Worm (Caenorhabditis elegans): ENCODE results near the gene R12B2.8.

Gene R12B2.8

ce11 chrIII:5815932-5816331 lies 7.8 kb upstream of the R12B2.8 start, which contains the start of gene sma-4:
Gene sma-4 (plus strand): TSS chrIII:5816232.
- TF ChIP-seq unc-39 (tag; optimal IDR thresholded peaks at IDR 0.05) (no peak), elt-3 (tag; optimal IDR thresholded peaks at IDR 0.05) (no peak), nfya-1 (tag; optimal IDR thresholded peaks at IDR 0.05; ENCODE audit: insufficient read depth) (no peak), mml-1 (tag; optimal IDR thresholded peaks at IDR 0.05) (no peak), fkh-10 (GFP tag; optimal IDR thresholded peaks at IDR 0.05) (no peak), elt-1 (tag; optimal IDR thresholded peaks at IDR 0.05) (no peak), fkh-2 (tag; optimal IDR thresholded peaks at IDR 0.05) (no peak), unc-62 (GFP tag; optimal IDR thresholded peaks at IDR 0.05) (no peak)

DNA sequence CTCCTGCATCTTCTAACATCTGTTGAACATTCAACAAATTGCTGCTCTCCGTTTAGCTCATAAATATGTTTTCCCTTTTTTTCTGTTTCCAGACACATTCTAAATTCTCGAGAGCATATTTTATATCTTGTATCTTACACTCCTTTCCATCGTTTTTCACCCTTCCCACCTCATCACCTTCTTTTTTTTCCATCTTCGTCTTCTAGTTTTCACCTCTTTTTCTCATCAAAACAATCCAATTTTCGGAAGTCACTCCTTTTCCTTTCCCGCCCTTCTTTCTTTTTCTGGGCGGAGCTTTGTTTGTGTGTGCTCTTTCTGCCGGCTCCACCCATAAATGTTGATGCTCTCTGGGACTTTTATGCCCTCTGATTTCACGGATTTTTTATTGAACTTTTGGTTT lies 901 bp upstream of the R12B2.8 start:
- TF ChIP-seq egl-27 (tag; optimal IDR thresholded peaks at IDR 0.05) = no peak
- TF ChIP-seq lin-39 (tag; optimal IDR thresholded peaks at IDR 0.05) = no peak
- no peak for TF ChIP-seq nhr-67 (tag; optimal IDR thresholded peaks at IDR 0.05)
- TF ChIP-seq nhr-23 (tag; optimal IDR thresholded peaks at IDR 0.05) = no peak
- TF ChIP-seq snpc-4 (tag; optimal IDR thresholded peaks at IDR 0.05) = no peak
- no peak for TF ChIP-seq lsy-12 (tag; optimal IDR thresholded peaks at IDR 0.05)
- TF ChIP-seq jun-1 (tag; optimal IDR thresholded peaks at IDR 0.05) = no peak
- no peak for TF ChIP-seq nhr-25 (tag; optimal IDR thresholded peaks at IDR 0.05)

ce11 chrIII:5824450-5824972 lies 794 bp downstream of the R12B2.8 start:
- TF ChIP-seq pha-4 (tag; optimal IDR thresholded peaks at IDR 0.05) = no peak
- no peak for TF ChIP-seq nhr-23 (tag; optimal IDR thresholded peaks at IDR 0.05)
- no peak for TF ChIP-seq ceh-9 (tag; optimal IDR thresholded peaks at IDR 0.05)
- TF ChIP-seq nfya-1 (tag; optimal IDR thresholded peaks at IDR 0.05; ENCODE audit: insufficient read depth) = no peak
- TF ChIP-seq eor-1 (tag; optimal IDR thresholded peaks at IDR 0.05) = no peak
- no peak for TF ChIP-seq nhr-11 (tag; optimal IDR thresholded peaks at IDR 0.05)
- TF ChIP-seq ama-1 (optimal IDR thresholded peaks at IDR 0.05) = no peak

- TF ChIP-seq nfya-1 (tag; optimal IDR thresholded peaks at IDR 0.05; ENCODE audit: insufficient read depth) = peak; percentile 3
- no peak for TF ChIP-seq tbx-2 (tag; optimal IDR thresholded peaks at IDR 0.05)
- no peak for TF ChIP-seq fkh-10 (GFP tag; optimal IDR thresholded peaks at IDR 0.05)
Measured at ce11 chrIII:5826895-5827437, 3.2 kb downstream of the R12B2.8 start.

ce11 chrIII:5828065-5828464 lies 4.3 kb downstream of the R12B2.8 start:
- TF ChIP-seq egl-5 (tag; optimal IDR thresholded peaks at IDR 0.05) (no peak), skn-1 (tag; optimal IDR thresholded peaks at IDR 0.05) (no peak), nhr-67 (tag; optimal IDR thresholded peaks at IDR 0.05) (no peak)

DNA sequence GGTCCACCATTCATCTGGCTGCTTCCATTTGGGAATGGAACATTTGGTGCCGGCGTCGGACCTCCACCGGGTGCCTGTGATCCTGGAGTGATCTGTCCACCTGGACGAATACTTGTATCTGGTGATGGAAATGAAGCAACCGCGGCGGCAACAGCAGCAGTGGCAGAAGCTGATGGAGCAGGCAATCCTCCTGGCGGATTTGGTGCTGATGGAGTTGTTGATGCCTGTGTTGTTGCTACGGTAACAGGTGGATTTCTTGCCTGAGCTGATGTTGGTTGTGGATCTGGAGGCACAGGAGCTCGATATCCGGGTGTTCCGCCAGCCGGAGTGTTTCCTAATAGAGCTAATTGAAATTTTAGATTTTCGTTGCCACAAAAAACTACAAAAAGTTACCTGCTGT lies 8.7 kb downstream of the R12B2.8 start:
- no peak for TF ChIP-seq ZK546.5 (tag; optimal IDR thresholded peaks at IDR 0.05)
- TF ChIP-seq mml-1 (tag; optimal IDR thresholded peaks at IDR 0.05) = no peak
- no peak for TF ChIP-seq zag-1 (tag; optimal IDR thresholded peaks at IDR 0.05)
- no peak for TF ChIP-seq lin-39 (tag; optimal IDR thresholded peaks at IDR 0.05)
- TF ChIP-seq nhr-11 (tag; optimal IDR thresholded peaks at IDR 0.05) = no peak
- TF ChIP-seq aly-2 (tag; optimal IDR thresholded peaks at IDR 0.05) = no peak

ce11 chrIII:5833376-5833775 lies 9.7 kb downstream of the R12B2.8 start, which contains the start of the genes R12B2.13 and mdt-15:
Gene R12B2.13 (minus strand): TSS chrIII:5833476.
Gene mdt-15 (minus strand): TSS chrIII:5833751.
- TF ChIP-seq zag-1 (tag; optimal IDR thresholded peaks at IDR 0.05) = no peak
- no peak for TF ChIP-seq ceh-16 (tag; optimal IDR thresholded peaks at IDR 0.05)
- TF ChIP-seq nhr-43 (tag; optimal IDR thresholded peaks at IDR 0.05; ENCODE audit: poor library complexity, severe bottlenecking) = no peak
- no peak for TF ChIP-seq nhr-28 (tag; optimal IDR thresholded peaks at IDR 0.05)
- TF ChIP-seq jun-1 (tag; optimal IDR thresholded peaks at IDR 0.05) = no peak
- TF ChIP-seq unc-62 (GFP tag; optimal IDR thresholded peaks at IDR 0.05) = no peak
- no peak for TF ChIP-seq ceh-9 (tag; optimal IDR thresholded peaks at IDR 0.05)

All from whole organism, L3 larva.